Worm (Caenorhabditis elegans): ENCODE results near the gene C33F10.12.
"Not testable (repeated sequence)": the region's sequence is repeated elsewhere in the genome, so short reads cannot be mapped to it uniquely, and the experiment has no call there.

DNA sequence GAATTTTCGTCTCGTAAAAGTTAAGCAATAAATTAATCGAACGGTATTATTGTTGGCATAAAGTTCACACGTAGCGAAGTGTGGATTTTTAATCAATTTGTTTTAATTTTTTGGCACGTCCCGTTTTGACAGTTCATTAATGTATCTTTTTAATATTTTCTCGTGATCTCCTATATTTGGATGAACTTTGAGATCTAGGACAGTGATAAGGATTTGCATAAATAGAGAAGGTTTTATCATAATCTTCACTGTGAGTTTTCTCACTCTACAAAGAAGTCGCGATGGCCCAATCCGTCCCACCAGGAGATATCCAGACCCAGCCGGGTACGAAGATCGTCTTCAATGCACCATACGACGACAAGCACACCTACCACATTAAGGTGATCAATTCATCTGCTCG lies 12.4 kb downstream of the C33F10.12 start, which contains the start of the genes C33F10.8 and msp-40:
- not testable (repeated sequence) for TF ChIP-seq lin-1 (GFP tag; IDR thresholded peaks at IDR 0.05); zag-1 (tag; optimal IDR thresholded peaks at IDR 0.05); unc-39 (tag; optimal IDR thresholded peaks at IDR 0.05); nhr-25 (tag; optimal IDR thresholded peaks at IDR 0.05; ENCODE audit: borderline replicate concordance, insufficient read depth); snpc-4 (tag; optimal IDR thresholded peaks at IDR 0.05)
